Worm (Caenorhabditis elegans) whole organism, mixed stage, embryonic: ENCODE results near the gene efhd-1.

Experiments
- blmp-1 ChIP-seq: fragments of 150-350 bp; optimal IDR thresholded peaks from 2 replicates; lab custom pipeline; 2014; ENCODE audit warnings: missing biosample characterization, missing genetic modification characterization
- elt-3 ChIP-seq: fragments of 150-350 bp; optimal IDR thresholded peaks from 2 replicates; lab custom pipeline; 2014; ENCODE audit warnings: missing biosample characterization, missing genetic modification characterization
- nhr-12 ChIP-seq: fragments of 150-350 bp; optimal IDR thresholded peaks from 2 replicates; lab custom pipeline; 2014; ENCODE audit warnings: missing biosample characterization, missing genetic modification characterization
- nhr-76 ChIP-seq: sonication (generic microtip); optimal IDR thresholded peaks from 2 replicates; lab custom pipeline; 2017; ENCODE audit warnings: missing biosample characterization, missing genetic modification characterization
- pha-4 ChIP-seq: fragments of 150-350 bp; optimal IDR thresholded peaks from 2 replicates; lab custom pipeline; 2018; ENCODE audit warnings: missing biosample characterization, missing genetic modification reagents, missing genetic modification characterization
- unc-62 ChIP-seq: fragments of 150-350 bp; optimal IDR thresholded peaks from 2 replicates; lab custom pipeline; 2014; ENCODE audit warnings: missing biosample characterization, missing genetic modification reagents, missing genetic modification characterization
- ztf-11 ChIP-seq: fragments of 150-350 bp; optimal IDR thresholded peaks from 2 replicates; lab custom pipeline; 2014; ENCODE audit warnings: missing biosample characterization, missing genetic modification characterization

- no peak for TF ChIP-seq elt-3 (tag; lab: Kevin White, UChicago)
- TF ChIP-seq nhr-12 (tag; lab: Kevin White, UChicago): no peak
- no peak for TF ChIP-seq nhr-76 (tag; lab: Kevin White, UChicago)
- no peak for TF ChIP-seq unc-62
- no peak for TF ChIP-seq pha-4
- TF ChIP-seq ztf-11: no peak
- no peak for TF ChIP-seq blmp-1 (tag; lab: Kevin White, UChicago)
These were observed 26.7 kb downstream of the efhd-1 start, which contains the start of gene ace-3 for ce11 chrII:14205335-14205734.
